Fruit fly (Drosophila melanogaster) whole organism, embryonic: ENCODE measurements around the gene Sema5c.
A peak's percentile ranks its signal among the peaks of the same experiment; 100 is the strongest.

Source experiments
- Aef1 ChIP-seq: fragments of 200-800 bp; sonication (Bioruptor generic); IDR thresholded peaks from 3 replicates; pipeline ENCODE4 v1.3.6; 2022; ENCODE audit warnings: missing biosample characterization, missing genetic modification characterization
- Awh ChIP-seq: fragments of 200-800 bp; sonication (Bioruptor generic); IDR thresholded peaks from 2 replicates; pipeline ENCODE4, ENCODE4 v1.3.6; 2022; ENCODE audit warnings: missing biosample characterization, missing genetic modification characterization
- Blimp-1 ChIP-seq: fragments of 200-800 bp; sonication (Bioruptor generic); optimal IDR thresholded peaks from 3 replicates; lab custom pipeline; 2018; ENCODE audit warnings: missing biosample characterization, missing genetic modification characterization, mild to moderate bottlenecking, moderate library complexity, missing genetic modification reagents
- C15 ChIP-seq: fragments of 200-800 bp; sonication (Bioruptor generic); IDR thresholded peaks from 3 replicates; pipeline ENCODE4 v1.3.6; 2022; ENCODE audit warnings: missing biosample characterization, missing genetic modification characterization
- CG10321 ChIP-seq: fragments of 200-800 bp; sonication (Bioruptor generic); IDR thresholded peaks from 2 replicates; pipeline ENCODE4 v1.3.6; 2022; ENCODE audit warnings: missing biosample characterization, missing genetic modification characterization
- CG10543 ChIP-seq: fragments of 200-800 bp; sonication (Bioruptor generic); optimal IDR thresholded peaks from 3 replicates; lab custom pipeline; 2017; ENCODE audit warnings: missing biosample characterization, mild to moderate bottlenecking, missing genetic modification characterization, moderate library complexity
- CG11560 ChIP-seq: fragments of 200-800 bp; sonication (Bioruptor generic); IDR thresholded peaks from 3 replicates; pipeline ENCODE4 v1.3.6; 2022; ENCODE audit warnings: missing biosample characterization, missing genetic modification characterization
- CG12769 ChIP-seq: fragments of 200-800 bp; sonication (Bioruptor generic); optimal IDR thresholded peaks from 2 replicates; lab custom pipeline; 2019; ENCODE audit warnings: missing biosample characterization, mild to moderate bottlenecking, missing genetic modification characterization, moderate library complexity
- CG13123 ChIP-seq: fragments of 200-800 bp; sonication (Bioruptor generic); optimal IDR thresholded peaks from 2 replicates; lab custom pipeline; 2016; ENCODE audit warnings: missing biosample characterization, missing genetic modification characterization
- CG13894 ChIP-seq: fragments of 200-800 bp; sonication (Bioruptor generic); optimal IDR thresholded peaks from 3 replicates; lab custom pipeline; 2018; ENCODE audit warnings: missing biosample characterization, mild to moderate bottlenecking, missing genetic modification characterization, moderate library complexity
- CG15269 ChIP-seq: fragments of 200-800 bp; sonication (Bioruptor generic); optimal IDR thresholded peaks from 2 replicates; lab custom pipeline; 2018; ENCODE audit warnings: missing biosample characterization, mild to moderate bottlenecking, missing genetic modification characterization, moderate library complexity
- CG1602 ChIP-seq: fragments of 200-800 bp; sonication (Bioruptor generic); optimal IDR thresholded peaks from 3 replicates; lab custom pipeline; 2016; ENCODE audit warnings: missing biosample characterization, missing genetic modification characterization
- CG17568 ChIP-seq: fragments of 200-800 bp; sonication (Bioruptor generic); optimal IDR thresholded peaks from 2 replicates; lab custom pipeline; 2018; ENCODE audit warnings: missing biosample characterization, mild to moderate bottlenecking, missing genetic modification characterization, moderate library complexity
- CG17802 ChIP-seq: fragments of 200-800 bp; sonication (Bioruptor generic); optimal IDR thresholded peaks from 2 replicates; lab custom pipeline; 2018; ENCODE audit warnings: missing biosample characterization, mild to moderate bottlenecking, missing genetic modification characterization, moderate library complexity
- CG18764 ChIP-seq: fragments of 200-800 bp; sonication (Bioruptor generic); optimal IDR thresholded peaks from 3 replicates; lab custom pipeline; 2016; ENCODE audit warnings: missing biosample characterization, missing genetic modification characterization
- CG2129 ChIP-seq: fragments of 200-800 bp; sonication (Bioruptor generic); IDR thresholded peaks from 2 replicates; pipeline ENCODE4 v1.3.6; 2022; ENCODE audit warnings: missing biosample characterization, missing genetic modification characterization; ENCODE audit not compliant: partially characterized antibody
- CG2199 ChIP-seq: fragments of 200-800 bp; sonication (Bioruptor generic); IDR thresholded peaks from 3 replicates; pipeline ENCODE4 v1.3.6; 2022; ENCODE audit warnings: missing biosample characterization, missing genetic modification characterization
- CG3847 ChIP-seq: fragments of 200-800 bp; sonication (Bioruptor generic); IDR thresholded peaks from 2 replicates; pipeline ENCODE4 v1.3.6; 2022; ENCODE audit warnings: missing biosample characterization, missing genetic modification characterization
- CG5245 ChIP-seq: fragments of 200-800 bp; sonication (Bioruptor generic); optimal IDR thresholded peaks from 3 replicates; lab custom pipeline; 2016; ENCODE audit warnings: missing biosample characterization, missing genetic modification characterization
- CG7839 ChIP-seq: fragments of 200-800 bp; sonication (Bioruptor generic); optimal IDR thresholded peaks from 3 replicates; lab custom pipeline; 2018; ENCODE audit warnings: missing biosample characterization, mild to moderate bottlenecking, missing genetic modification characterization, moderate library complexity
- CG9727 ChIP-seq: fragments of 200-800 bp; sonication (Bioruptor generic); optimal IDR thresholded peaks from 3 replicates; lab custom pipeline; 2017; ENCODE audit warnings: missing biosample characterization, mild to moderate bottlenecking, missing genetic modification characterization
- D19B ChIP-seq: fragments of 200-800 bp; sonication (Bioruptor generic); optimal IDR thresholded peaks from 2 replicates; lab custom pipeline; 2017; ENCODE audit warnings: missing biosample characterization, mild to moderate bottlenecking, missing genetic modification characterization
- Deaf1 ChIP-seq: fragments of 200-800 bp; optimal IDR thresholded peaks from 3 replicates; lab custom pipeline; 2019; ENCODE audit warnings: missing biosample characterization, mild to moderate bottlenecking, missing genetic modification characterization, moderate library complexity
- Drgx ChIP-seq: fragments of 200-800 bp; sonication (Bioruptor generic); IDR thresholded peaks from 2 replicates; pipeline ENCODE4 v1.3.6; 2022; ENCODE audit warnings: missing biosample characterization, missing genetic modification characterization
- Fer1 ChIP-seq: fragments of 200-800 bp; sonication (Bioruptor generic); optimal IDR thresholded peaks from 2 replicates; lab custom pipeline; 2017; ENCODE audit warnings: missing biosample characterization, mild to moderate bottlenecking, missing genetic modification characterization
- GATAe ChIP-seq: fragments of 200-800 bp; sonication (Bioruptor generic); conservative IDR thresholded peaks from 2 replicates; pipeline ENCODE4 v1.3.6; 2022; ENCODE audit warnings: missing biosample characterization, missing genetic modification characterization
- HmgZ ChIP-seq: fragments of 200-800 bp; sonication (Bioruptor generic); optimal IDR thresholded peaks from 2 replicates; lab custom pipeline; 2018; ENCODE audit warnings: missing biosample characterization, mild to moderate bottlenecking, missing genetic modification characterization
- Med ChIP-seq: fragments of 200-800 bp; sonication (Bioruptor generic); peaks from one replicate; lab custom pipeline; 2016; ENCODE audit warnings: missing biosample characterization, missing genetic modification characterization, mild to moderate bottlenecking, inconsistent platforms, moderate library complexity
- Nf-YB ChIP-seq: fragments of 200-800 bp; sonication (Bioruptor generic); optimal IDR thresholded peaks from 3 replicates; lab custom pipeline; 2019; ENCODE audit warnings: missing biosample characterization, mild to moderate bottlenecking, missing genetic modification characterization, moderate library complexity
- Pdp1 ChIP-seq, 2 experiments: fragments of 200-800 bp; sonication (Bioruptor generic); optimal IDR thresholded peaks; 3 replicates each; lab custom pipeline; 2016; ENCODE audit warnings: missing biosample characterization in 2 of 2, missing genetic modification characterization in 2 of 2, mild to moderate bottlenecking in 1 of 2, moderate library complexity in 1 of 2
- Rfx ChIP-seq: fragments of 200-800 bp; sonication (Bioruptor generic); IDR thresholded peaks from 2 replicates; pipeline ENCODE4 v1.3.6; 2022; ENCODE audit warnings: missing biosample characterization, missing genetic modification characterization
- Sry-δ ChIP-seq: fragments of 200-800 bp; sonication (Bioruptor generic); optimal IDR thresholded peaks from 2 replicates; lab custom pipeline; 2016; ENCODE audit warnings: missing biosample characterization, missing genetic modification characterization
- Vsx1 ChIP-seq: fragments of 200-800 bp; sonication (Bioruptor generic); optimal IDR thresholded peaks from 2 replicates; lab custom pipeline; 2017; ENCODE audit warnings: missing biosample characterization, mild to moderate bottlenecking, missing genetic modification characterization, missing genetic modification reagents
- Xbp1 ChIP-seq: fragments of 200-800 bp; sonication (Bioruptor generic); optimal IDR thresholded peaks from 3 replicates; lab custom pipeline; 2016; ENCODE audit warnings: missing biosample characterization, mild to moderate bottlenecking, missing genetic modification characterization
- cg ChIP-seq: fragments of 200-800 bp; sonication (Bioruptor generic); optimal IDR thresholded peaks from 3 replicates; lab custom pipeline; 2019; ENCODE audit warnings: missing biosample characterization, mild to moderate bottlenecking, missing genetic modification characterization, moderate library complexity
- chm ChIP-seq: fragments of 200-800 bp; sonication (Bioruptor generic); IDR thresholded peaks from 2 replicates; pipeline ENCODE4 v1.3.6; 2022; ENCODE audit warnings: missing biosample characterization, missing genetic modification characterization
- crol ChIP-seq: fragments of 200-800 bp; sonication (Bioruptor generic); IDR thresholded peaks from 2 replicates; pipeline ENCODE4 v1.3.6; 2022; ENCODE audit warnings: missing biosample characterization, missing genetic modification characterization
- exex ChIP-seq: fragments of 200-800 bp; sonication (Bioruptor generic); optimal IDR thresholded peaks from 4 replicates; lab custom pipeline; 2018; ENCODE audit warnings: missing biosample characterization, mild to moderate bottlenecking, missing genetic modification characterization, moderate library complexity
- fu2 ChIP-seq: fragments of 200-800 bp; sonication (Bioruptor generic); optimal IDR thresholded peaks from 2 replicates; lab custom pipeline; 2016; ENCODE audit warnings: missing biosample characterization, missing genetic modification characterization
- grn ChIP-seq: fragments of 200-800 bp; sonication (Bioruptor generic); optimal IDR thresholded peaks from 3 replicates; lab custom pipeline; 2017; ENCODE audit warnings: missing biosample characterization, missing genetic modification characterization
- kni ChIP-seq: fragments of 200-800 bp; sonication (Bioruptor generic); optimal IDR thresholded peaks from 3 replicates; lab custom pipeline; 2017; ENCODE audit warnings: mild to moderate bottlenecking, missing biosample characterization, missing genetic modification reagents, missing genetic modification characterization
- mirr ChIP-seq: fragments of 200-800 bp; sonication (Bioruptor generic); optimal IDR thresholded peaks from 3 replicates; lab custom pipeline; 2018; ENCODE audit warnings: missing biosample characterization, mild to moderate bottlenecking, missing genetic modification characterization
- nom ChIP-seq: fragments of 200-800 bp; sonication (Bioruptor generic); optimal IDR thresholded peaks from 2 replicates; lab custom pipeline; 2017; ENCODE audit warnings: missing biosample characterization, missing genetic modification characterization, mild to moderate bottlenecking, moderate library complexity, missing genetic modification reagents
- row ChIP-seq: fragments of 200-800 bp; sonication (Bioruptor generic); IDR thresholded peaks from 3 replicates; pipeline ENCODE4 v1.3.6; 2022; ENCODE audit warnings: missing biosample characterization, missing genetic modification characterization
- sug ChIP-seq: fragments of 200-800 bp; optimal IDR thresholded peaks from 2 replicates; lab custom pipeline; 2019; ENCODE audit warnings: missing biosample characterization, mild to moderate bottlenecking, missing genetic modification characterization, moderate library complexity
- tio ChIP-seq: fragments of 200-800 bp; sonication (Bioruptor generic); optimal IDR thresholded peaks from 2 replicates; lab custom pipeline; 2017; ENCODE audit warnings: missing biosample characterization, missing genetic modification characterization, inconsistent platforms
- tup ChIP-seq: fragments of 200-800 bp; sonication (Bioruptor generic); optimal IDR thresholded peaks from 2 replicates; lab custom pipeline; 2016; ENCODE audit warnings: missing biosample characterization, mild to moderate bottlenecking, missing genetic modification characterization, moderate library complexity

Gene Sema5c

dm6 chr3L:12042087-12042486 lies 39.5 kb downstream of the Sema5c start, which contains the start of gene CG6793:
TSS of gene CG6793 (plus strand) at chr3L:12042387.
- TF ChIP-seq Aef1 (GFP tag; lab: Robert Waterston, UW) (no peak), D19B (GFP tag; lab: Kevin White, UChicago) (no peak), CG17568 (GFP tag; lab: Kevin White, UChicago) (no peak), CG11560 (tag; lab: Robert Waterston, UW) (no peak), CG2199 (no peak), fu2 (GFP tag; lab: Kevin White, UChicago) (no peak), CG1602 (GFP tag; lab: Kevin White, UChicago) (no peak)

- TF ChIP-seq sug (peak; percentile 90), Deaf1 (tag; lab: Kevin White, UChicago) (peak; percentile 63), cg (GFP tag; lab: Kevin White, UChicago) (peak; percentile 10), Fer1 (GFP tag; lab: Kevin White, UChicago) (no peak), D19B (GFP tag; lab: Kevin White, UChicago) (peak; percentile 78), HmgZ (tag; lab: Kevin White, UChicago) (peak; percentile 47), CG12769 (tag; lab: Kevin White, UChicago) (peak; percentile 25), CG3847 (GFP tag; lab: Robert Waterston, UW) (no peak), CG2199 (0 out of 3 replicates have a peak, but pooled peaks have one; percentile 11), row (GFP tag; lab: Robert Waterston, UW) (0 out of 3 replicates have a peak, but pooled peaks have one; percentile 16), CG9727 (no peak), Xbp1 (GFP tag; lab: Kevin White, UChicago) (no peak), CG13894 (tag; lab: Kevin White, UChicago) (peak; percentile 33), CG17802 (tag; lab: Kevin White, UChicago) (no peak), Sry-δ (GFP tag; lab: Kevin White, UChicago) (no peak), chm (GFP tag; lab: Robert Waterston, UW) (peak; percentile 16; the same call in 1 of the 2 replicates), exex (peak; percentile 37), Nf-YB (GFP tag; lab: Kevin White, UChicago) (peak; percentile 13), crol (GFP tag; lab: Robert Waterston, UW) (peak; percentile 68; the same call in 1 of the 2 replicates), GATAe (GFP tag; lab: Robert Waterston, UW) (peak; percentile 19; the same call in 1 of the 2 replicates), kni (peak; percentile 35), CG10543 (GFP tag; lab: Kevin White, UChicago) (peak; percentile 10), mirr (GFP tag; lab: Kevin White, UChicago) (peak; percentile 29), grn (GFP tag; lab: Kevin White, UChicago) (peak; percentile 92), Vsx1 (peak; percentile 51), Pdp1 (GFP tag; optimal IDR thresholded peaks at IDR 0.05; lab: Kevin White, UChicago) (peak in 1 of 2 experiments; percentile 35), Med (GFP tag; lab: Kevin White, UChicago) (peak; percentile 74), Drgx (GFP tag; lab: Robert Waterston, UW) (0 out of 2 replicates have a peak, but pooled peaks have one; percentile 8), CG10321 (GFP tag; lab: Robert Waterston, UW) (no peak), CG18764 (GFP tag; lab: Kevin White, UChicago) (no peak), nom (GFP tag; lab: Kevin White, UChicago) (peak; percentile 60)
These were observed 41.2 kb downstream of the Sema5c start for dm6 chr3L:12040313-12040924.

DNA sequence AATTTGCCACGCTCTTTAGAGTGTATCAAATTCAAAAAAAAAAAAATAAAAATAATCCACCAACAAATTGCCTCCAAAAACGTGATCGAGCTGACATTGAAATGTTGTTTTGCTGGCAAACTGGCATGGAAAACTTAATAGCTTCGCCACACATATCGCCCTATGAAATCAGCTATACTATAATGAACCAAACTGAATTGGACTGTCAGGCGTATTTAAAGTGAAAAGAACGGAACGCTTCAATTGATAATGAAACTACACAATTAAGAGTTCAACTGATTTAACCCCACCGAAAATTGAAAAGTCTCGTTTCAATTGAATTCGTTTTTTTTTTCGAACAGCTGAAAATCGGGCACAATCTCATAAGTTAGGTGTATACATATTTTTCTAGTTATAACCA lies 42.5 kb downstream of the Sema5c start:
- TF ChIP-seq tup (GFP tag; lab: Kevin White, UChicago) (no peak), C15 (GFP tag; lab: Robert Waterston, UW) (no peak), Blimp-1 (GFP tag; lab: Kevin White, UChicago) (no peak), tio (no peak), CG15269 (tag; lab: Kevin White, UChicago) (peak; percentile 25), CG2199 (0 out of 3 replicates have a peak, but pooled peaks have one; percentile 46), Rfx (GFP tag; lab: Robert Waterston, UW) (no peak), Awh (no peak), CG2129 (no peak), CG13123 (GFP tag; lab: Kevin White, UChicago) (no peak), CG5245 (GFP tag; lab: Kevin White, UChicago) (no peak), CG7839 (tag; lab: Kevin White, UChicago) (no peak)
